Worm (Caenorhabditis elegans) whole organism, mixed stage, embryonic: ENCODE results near the gene F16B4.7.

Source experiments
- ceh-83 ChIP-seq: fragments of 200-800 bp; sonication (Bioruptor generic); optimal IDR thresholded peaks from 2 replicates; lab custom pipeline; 2018; ENCODE audit warnings: mild to moderate bottlenecking, missing genetic modification characterization, missing compliant biosample characterization
- elt-1 ChIP-seq: sonication (generic microtip); optimal IDR thresholded peaks from 2 replicates; lab custom pipeline; 2017; ENCODE audit warnings: missing genetic modification characterization, mild to moderate bottlenecking, missing compliant biosample characterization, antibody characterized with exemption, moderate library complexity, borderline replicate concordance; ENCODE audit not compliant: insufficient read depth
- elt-3 ChIP-seq: fragments of 150-350 bp; optimal IDR thresholded peaks from 2 replicates; lab custom pipeline; 2014; ENCODE audit warnings: missing biosample characterization, missing genetic modification characterization
- nhr-12 ChIP-seq: fragments of 150-350 bp; optimal IDR thresholded peaks from 2 replicates; lab custom pipeline; 2014; ENCODE audit warnings: missing biosample characterization, missing genetic modification characterization
- nhr-237 ChIP-seq: fragments of 150-350 bp; optimal IDR thresholded peaks from 2 replicates; lab custom pipeline; 2014; ENCODE audit warnings: missing biosample characterization, missing genetic modification characterization
- nhr-76 ChIP-seq: sonication (generic microtip); optimal IDR thresholded peaks from 2 replicates; lab custom pipeline; 2017; ENCODE audit warnings: missing biosample characterization, missing genetic modification characterization
- snpc-4 ChIP-seq: fragments of 150-350 bp; optimal IDR thresholded peaks from 2 replicates; lab custom pipeline; 2014; ENCODE audit warnings: missing biosample characterization, missing genetic modification characterization
- sptf-1 ChIP-seq: sonication (generic microtip); optimal IDR thresholded peaks from 2 replicates; lab custom pipeline; 2017; ENCODE audit warnings: mild to moderate bottlenecking, missing genetic modification characterization, moderate library complexity, missing compliant biosample characterization
- tbx-8 ChIP-seq: fragments of 200-800 bp; sonication (Bioruptor generic); optimal IDR thresholded peaks from 2 replicates; lab custom pipeline; 2018; ENCODE audit warnings: mild to moderate bottlenecking, missing genetic modification characterization, moderate library complexity, missing compliant biosample characterization

DNA sequence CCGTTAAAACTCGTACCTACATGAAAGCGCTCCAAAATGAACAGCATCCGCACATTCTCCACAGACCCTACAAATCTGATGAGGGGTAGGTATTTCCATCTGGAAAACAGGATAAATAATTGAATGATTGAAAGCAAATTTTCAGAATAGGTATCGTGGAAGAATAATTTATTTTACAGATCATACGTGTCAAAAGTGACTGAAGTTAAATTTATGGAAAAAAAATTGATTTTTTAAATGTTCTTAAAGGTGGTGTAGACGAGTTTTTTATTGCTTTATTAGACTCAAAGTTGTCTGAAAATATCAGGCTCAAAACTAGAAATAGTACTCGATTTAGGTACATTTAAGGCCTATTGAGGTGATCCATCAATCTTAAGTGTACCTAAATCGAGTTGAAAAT, 41.2 kb downstream of the F16B4.7 start, which contains the start of gene nhr-237:
- TF ChIP-seq elt-3 (tag; lab: Kevin White, UChicago): no peak
- no peak for TF ChIP-seq nhr-12 (tag; lab: Kevin White, UChicago)
- no peak for TF ChIP-seq ceh-83 (GFP tag; lab: Kevin White, UChicago)
- TF ChIP-seq elt-1 (tag; lab: Kevin White, UChicago): no peak
- no peak for TF ChIP-seq snpc-4 (tag; lab: Kevin White, UChicago)
- no peak for TF ChIP-seq nhr-237 (tag; lab: Kevin White, UChicago)
- TF ChIP-seq nhr-76 (tag; lab: Kevin White, UChicago): no peak
- no peak for TF ChIP-seq sptf-1 (tag; lab: Kevin White, UChicago)
- TF ChIP-seq tbx-8 (GFP tag; lab: Kevin White, UChicago): no peak
